Fruit fly (Drosophila melanogaster) whole organism, prepupa: ENCODE results near the gene Srp68.

Experiments
- Blimp-1 ChIP-seq: fragments of 200-800 bp; sonication (Bioruptor generic); optimal IDR thresholded peaks from 3 replicates; lab custom pipeline; 2017; ENCODE audit warnings: missing biosample characterization, missing genetic modification characterization, mild to moderate bottlenecking, moderate library complexity, missing genetic modification reagents
- CG32006 ChIP-seq: fragments of 200-800 bp; sonication (Bioruptor generic); optimal IDR thresholded peaks from 3 replicates; lab custom pipeline; 2017; ENCODE audit warnings: missing biosample characterization, mild to moderate bottlenecking, missing genetic modification characterization
- CG34406 ChIP-seq: fragments of 200-800 bp; sonication (Bioruptor generic); optimal IDR thresholded peaks from 3 replicates; lab custom pipeline; 2016; ENCODE audit warnings: missing biosample characterization, missing genetic modification characterization
- CG6163 ChIP-seq: fragments of 200-800 bp; sonication (Bioruptor generic); IDR thresholded peaks from 3 replicates; pipeline ENCODE4 v1.3.6; 2022; ENCODE audit warnings: missing biosample characterization, missing genetic modification characterization
- CG6854 ChIP-seq: fragments of 200-800 bp; sonication (Bioruptor generic); optimal IDR thresholded peaks from 2 replicates; lab custom pipeline; 2017; ENCODE audit warnings: missing biosample characterization, mild to moderate bottlenecking, missing genetic modification characterization
- CG7368 ChIP-seq: fragments of 200-800 bp; sonication (Bioruptor generic); optimal IDR thresholded peaks from 3 replicates; lab custom pipeline; 2016; ENCODE audit warnings: missing biosample characterization, missing genetic modification characterization
- CG8632 ChIP-seq: fragments of 200-800 bp; sonication (Bioruptor generic); optimal IDR thresholded peaks from 3 replicates; lab custom pipeline; 2016; ENCODE audit warnings: missing biosample characterization, missing genetic modification characterization
- CG9139 ChIP-seq: fragments of 200-800 bp; sonication (Bioruptor generic); optimal IDR thresholded peaks from 3 replicates; lab custom pipeline; 2017; ENCODE audit warnings: missing biosample characterization, mild to moderate bottlenecking, missing genetic modification characterization
- Lpt ChIP-seq: fragments of 200-800 bp; sonication (Bioruptor generic); optimal IDR thresholded peaks from 3 replicates; lab custom pipeline; 2016; ENCODE audit warnings: missing biosample characterization, missing genetic modification characterization
- Smox ChIP-seq: fragments of 200-800 bp; sonication (Bioruptor generic); optimal IDR thresholded peaks from 3 replicates; lab custom pipeline; 2016; ENCODE audit warnings: missing biosample characterization, missing genetic modification characterization
- dsx ChIP-seq: fragments of 200-800 bp; optimal IDR thresholded peaks from 3 replicates; lab custom pipeline; 2019; ENCODE audit warnings: missing biosample characterization, mild to moderate bottlenecking, missing genetic modification characterization, moderate library complexity; ENCODE audit not compliant: poor library complexity, severe bottlenecking
- net ChIP-seq: fragments of 200-800 bp; sonication (Bioruptor generic); optimal IDR thresholded peaks from 3 replicates; lab custom pipeline; 2016; ENCODE audit warnings: missing biosample characterization, missing genetic modification characterization

DNA sequence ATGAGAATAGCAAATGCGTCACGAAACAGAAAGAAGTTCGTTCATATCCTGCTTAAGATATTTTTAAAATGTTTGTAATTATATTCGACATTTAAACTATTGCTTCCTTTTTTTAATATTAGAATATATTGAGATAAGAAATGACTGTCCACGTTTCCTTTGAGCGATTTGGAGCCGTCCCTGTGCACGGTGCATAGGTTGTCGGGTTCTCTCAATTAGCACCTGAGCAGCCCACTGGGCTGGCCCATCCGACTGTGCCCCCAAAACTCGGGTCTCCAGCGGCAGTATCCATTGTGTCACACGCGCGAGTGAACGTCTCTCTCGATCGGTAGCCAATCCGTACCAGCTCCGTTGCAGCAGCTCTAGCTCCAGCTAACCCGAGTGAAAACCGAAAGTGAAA, 16.3 kb upstream of the Srp68 start, which contains the start of gene CG13313:
- no peak for TF ChIP-seq CG32006 (GFP tag; lab: Kevin White, UChicago)
- TF ChIP-seq net (GFP tag; lab: Kevin White, UChicago): no peak
- TF ChIP-seq CG34406 (GFP tag; lab: Kevin White, UChicago): no peak
- TF ChIP-seq Blimp-1 (GFP tag; lab: Kevin White, UChicago): no peak
- no peak for TF ChIP-seq CG6854
- no peak for TF ChIP-seq Smox (GFP tag; lab: Kevin White, UChicago)
- no peak for TF ChIP-seq CG9139 (GFP tag; lab: Kevin White, UChicago)
- TF ChIP-seq CG6163 (GFP tag; lab: Robert Waterston, UW): no peak
- TF ChIP-seq dsx: no peak
- TF ChIP-seq CG7368 (GFP tag; lab: Kevin White, UChicago): no peak
- no peak for TF ChIP-seq Lpt (GFP tag; lab: Kevin White, UChicago)
- no peak for TF ChIP-seq CG8632 (GFP tag; lab: Kevin White, UChicago)
